Worm (Caenorhabditis elegans) whole organism, mixed stage, embryonic: ENCODE results near the gene mrpl-20.

Source experiments
- bed-3 ChIP-seq: fragments of 200-800 bp; sonication (Bioruptor generic); optimal IDR thresholded peaks from 3 replicates; lab custom pipeline; 2018; ENCODE audit warnings: mild to moderate bottlenecking, missing genetic modification characterization, moderate library complexity, missing compliant biosample characterization
- ceh-39 ChIP-seq: fragments of 150-350 bp; optimal IDR thresholded peaks from 2 replicates; lab custom pipeline; 2014; ENCODE audit warnings: missing biosample characterization, missing genetic modification characterization
- ceh-43 ChIP-seq: fragments of 200-800 bp; sonication (Bioruptor generic); optimal IDR thresholded peaks from 2 replicates; lab custom pipeline; 2018; ENCODE audit warnings: mild to moderate bottlenecking, missing genetic modification characterization, moderate library complexity, missing compliant biosample characterization
- cnd-1 ChIP-seq: fragments of 200-800 bp; sonication (Bioruptor generic); optimal IDR thresholded peaks from 2 replicates; lab custom pipeline; 2018; ENCODE audit warnings: mild to moderate bottlenecking, missing genetic modification characterization, missing compliant biosample characterization
- elt-1 ChIP-seq: sonication (generic microtip); optimal IDR thresholded peaks from 2 replicates; lab custom pipeline; 2017; ENCODE audit warnings: missing genetic modification characterization, mild to moderate bottlenecking, missing compliant biosample characterization, antibody characterized with exemption, moderate library complexity, borderline replicate concordance; ENCODE audit not compliant: insufficient read depth
- hlh-1 ChIP-seq: fragments of 150-350 bp; optimal IDR thresholded peaks from 2 replicates; lab custom pipeline; 2014; ENCODE audit warnings: missing biosample characterization, missing genetic modification reagents, missing genetic modification characterization
- lin-13 ChIP-seq: fragments of 150-350 bp; optimal IDR thresholded peaks from 2 replicates; lab custom pipeline; 2014; ENCODE audit warnings: missing biosample characterization, missing genetic modification characterization
- lin-32 ChIP-seq: fragments of 200-800 bp; sonication (Bioruptor generic); optimal IDR thresholded peaks from 2 replicates; lab custom pipeline; 2018; ENCODE audit warnings: mild to moderate bottlenecking, missing genetic modification characterization, missing compliant biosample characterization
- nhr-2 ChIP-seq: fragments of 150-350 bp; optimal IDR thresholded peaks from 2 replicates; lab custom pipeline; 2014; ENCODE audit warnings: missing biosample characterization, missing genetic modification characterization
- nhr-237 ChIP-seq: fragments of 150-350 bp; optimal IDR thresholded peaks from 2 replicates; lab custom pipeline; 2014; ENCODE audit warnings: missing biosample characterization, missing genetic modification characterization
- pha-4 ChIP-seq: fragments of 150-350 bp; optimal IDR thresholded peaks from 2 replicates; lab custom pipeline; 2018; ENCODE audit warnings: missing biosample characterization, missing genetic modification reagents, missing genetic modification characterization
- sem-2 ChIP-seq: fragments of 200-800 bp; sonication (Bioruptor generic); optimal IDR thresholded peaks from 2 replicates; lab custom pipeline; 2018; ENCODE audit warnings: mild to moderate bottlenecking, missing genetic modification characterization, missing compliant biosample characterization
- sptf-1 ChIP-seq: sonication (generic microtip); optimal IDR thresholded peaks from 2 replicates; lab custom pipeline; 2017; ENCODE audit warnings: mild to moderate bottlenecking, missing genetic modification characterization, moderate library complexity, missing compliant biosample characterization
- unc-120 ChIP-seq: sonication (generic microtip); optimal IDR thresholded peaks from 2 replicates; lab custom pipeline; 2017; ENCODE audit warnings: missing genetic modification characterization, missing compliant biosample characterization; ENCODE audit not compliant: poor library complexity, severe bottlenecking
- ztf-11 ChIP-seq: fragments of 150-350 bp; optimal IDR thresholded peaks from 2 replicates; lab custom pipeline; 2014; ENCODE audit warnings: missing biosample characterization, missing genetic modification characterization

The mrpl-20 gene

DNA sequence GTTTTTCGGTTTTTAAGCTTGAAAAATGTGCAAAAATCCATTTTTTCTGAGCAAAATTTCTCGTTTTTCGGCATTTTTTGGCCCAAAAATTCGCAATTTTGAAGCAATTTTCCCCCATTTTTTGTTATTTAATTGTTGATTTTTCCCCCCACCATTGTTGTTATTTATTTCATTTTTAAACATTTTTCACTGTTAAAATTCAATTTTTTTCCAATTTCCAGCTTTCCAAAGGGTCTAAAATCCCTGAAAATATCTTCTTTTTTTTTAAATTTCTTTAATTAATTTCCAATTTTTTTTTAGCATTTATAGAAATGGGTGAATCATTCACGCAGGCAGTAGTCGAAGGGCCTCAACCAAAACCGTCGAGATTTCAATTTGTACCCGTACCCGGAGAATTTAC lies 38.0 kb downstream of the mrpl-20 start, which contains the start of gene Y48C3A.12:
Gene Y48C3A.12, plus strand, starts transcription at position 301 of the 400 bp plus-strand sequence.
- TF ChIP-seq sptf-1 (no peak), bed-3 (GFP tag; lab: Kevin White, UChicago) (no peak), nhr-237 (tag; lab: Kevin White, UChicago) (no peak), sem-2 (GFP tag; lab: Kevin White, UChicago) (no peak), unc-120 (no peak)

ce11 chrII:13383061-13383460 lies 45.0 kb downstream of the mrpl-20 start:
- TF ChIP-seq nhr-2 (tag; lab: Kevin White, UChicago) (no peak), lin-13 (tag; lab: Kevin White, UChicago) (no peak), nhr-237 (tag; lab: Kevin White, UChicago) (no peak), pha-4 (tag; lab: Kevin White, UChicago) (no peak), bed-3 (GFP tag; lab: Kevin White, UChicago) (no peak), unc-120 (no peak), lin-32 (GFP tag; lab: Kevin White, UChicago) (no peak), hlh-1 (no peak), elt-1 (tag; lab: Kevin White, UChicago) (no peak), ceh-43 (GFP tag; lab: Kevin White, UChicago) (no peak), cnd-1 (tag; lab: Kevin White, UChicago) (no peak)

ce11 chrII:13389461-13389860 lies 51.4 kb downstream of the mrpl-20 start, which contains the start of gene Y48C3A.14:
Y48C3A.14 (plus strand) TSS chrII:13389761.
- TF ChIP-seq ceh-39 (tag; lab: Kevin White, UChicago) (no peak), ztf-11 (tag; lab: Kevin White, UChicago) (no peak)
